Worm (Caenorhabditis elegans): ENCODE data around the gene tmbi-4.
"Not testable (repeated sequence)": the region's sequence is repeated elsewhere in the genome, so short reads cannot be mapped to it uniquely, and the experiment has no call there.

Gene tmbi-4

ce11 chrX:9203468-9203867, 53.0 kb downstream of the tmbi-4 start, which contains the start of gene crb-3:
TSS of gene crb-3 (plus strand) at chrX:9203768.
- TF ChIP-seq aly-2 (tag; optimal IDR thresholded peaks at IDR 0.05); R02D3.7 (tag; optimal IDR thresholded peaks at IDR 0.05); mxl-2 (GFP tag; conservative IDR thresholded peaks at IDR 0.05): not testable (repeated sequence)

ce11 chrX:9204986-9205385, 54.5 kb downstream of the tmbi-4 start:
- TF ChIP-seq ceh-20 (GFP tag; IDR thresholded peaks at IDR 0.05) (no peak), unc-62 (GFP tag; optimal IDR thresholded peaks at IDR 0.05 in 1 of 2) (peak in 1 of 2 experiments; percentile 53), unc-62 (tag; optimal IDR thresholded peaks at IDR 0.05) (no peak)

- TF ChIP-seq dve-1 (tag; optimal IDR thresholded peaks at IDR 0.05; ENCODE audit: insufficient read depth) (no peak), unc-62 (GFP tag; optimal IDR thresholded peaks at IDR 0.05 in 1 of 2) (peak in 1 of 2 experiments; percentile 93), unc-62 (tag; optimal IDR thresholded peaks at IDR 0.05) (no peak)
Measured at ce11 chrX:9206731-9207130, 56.2 kb downstream of the tmbi-4 start.

- no peak for TF ChIP-seq nhr-48 (tag; optimal IDR thresholded peaks at IDR 0.05)
- TF ChIP-seq daf-16 (GFP tag; optimal IDR thresholded peaks at IDR 0.05) = no peak
- peak; percentile 83 for TF ChIP-seq daf-16 (tag; optimal IDR thresholded peaks at IDR 0.05)
- no peak for TF ChIP-seq ztf-11 (tag; optimal IDR thresholded peaks at IDR 0.05)
- TF ChIP-seq mxl-3 (GFP tag; optimal IDR thresholded peaks at IDR 0.05) = no peak
- TF ChIP-seq dve-1 (tag; optimal IDR thresholded peaks at IDR 0.05; ENCODE audit: insufficient read depth) = peak; percentile 48
- TF ChIP-seq hlh-11 (tag; optimal IDR thresholded peaks at IDR 0.05) = peak; percentile 1
- TF ChIP-seq hlh-30 (tag; optimal IDR thresholded peaks at IDR 0.05; ENCODE audit: insufficient read depth) = peak; percentile 21
- TF ChIP-seq nhr-6 (tag; optimal IDR thresholded peaks at IDR 0.05) = no peak
- peak; percentile 57 for TF ChIP-seq pqm-1 (tag; optimal IDR thresholded peaks at IDR 0.05)
- TF ChIP-seq sdz-12 (GFP tag; optimal IDR thresholded peaks at IDR 0.05) = no peak
Measured at ce11 chrX:9208492-9208891, 58.0 kb downstream of the tmbi-4 start.

ce11 chrX:9208933-9209332, 58.4 kb downstream of the tmbi-4 start:
- TF ChIP-seq hlh-30 (tag; optimal IDR thresholded peaks at IDR 0.05; ENCODE audit: insufficient read depth) (no peak), unc-62 (GFP tag; optimal IDR thresholded peaks at IDR 0.05 in 1 of 2) (peak in 1 of 2 experiments; percentile 99), unc-62 (tag; optimal IDR thresholded peaks at IDR 0.05) (no peak)

- peak; percentile 7 for TF ChIP-seq hlh-30 (tag; optimal IDR thresholded peaks at IDR 0.05; ENCODE audit: insufficient read depth)
- TF ChIP-seq hlh-11 (tag; optimal IDR thresholded peaks at IDR 0.05) = peak; percentile 65
- peak; percentile 11 for TF ChIP-seq nhr-48 (tag; optimal IDR thresholded peaks at IDR 0.05)
- peak; percentile 47 for TF ChIP-seq dve-1 (tag; optimal IDR thresholded peaks at IDR 0.05; ENCODE audit: insufficient read depth)
- TF ChIP-seq mep-1 (tag; optimal IDR thresholded peaks at IDR 0.05) = peak; percentile 9
- peak; percentile 47 for TF ChIP-seq pqm-1 (tag; optimal IDR thresholded peaks at IDR 0.05)
- no peak for TF ChIP-seq nhr-25 (tag; optimal IDR thresholded peaks at IDR 0.05; ENCODE audit: borderline replicate concordance, insufficient read depth)
- TF ChIP-seq nhr-28 (tag; optimal IDR thresholded peaks at IDR 0.05) = peak; percentile 61
- TF ChIP-seq R02D3.7 (tag; optimal IDR thresholded peaks at IDR 0.05) = no peak
- TF ChIP-seq php-3 (GFP tag; IDR thresholded peaks at IDR 0.05) = 0 out of 2 replicates have a peak, but pooled peaks have one; percentile 27
- TF ChIP-seq dmd-6 (GFP tag; IDR thresholded peaks at IDR 0.05) = peak; percentile 23; the same call in 1 of the 2 replicates
- TF ChIP-seq daf-16 (GFP tag; optimal IDR thresholded peaks at IDR 0.05) = no peak
- peak; percentile 82 for TF ChIP-seq daf-16 (tag; optimal IDR thresholded peaks at IDR 0.05)
- no peak for TF ChIP-seq T26A8.4 (GFP tag; IDR thresholded peaks at IDR 0.05)
- TF ChIP-seq aha-1 (tag) = peak; percentile 74
- TF ChIP-seq jun-1 (tag; optimal IDR thresholded peaks at IDR 0.05) = no peak
Measured at ce11 chrX:9210086-9210485, 59.6 kb downstream of the tmbi-4 start.

All from whole organism, L4 larva.